Fruit fly (Drosophila melanogaster) whole organism, prepupa: ENCODE results near the gene Frl.
A peak's percentile ranks its signal among the peaks of the same experiment; 100 is the strongest.

Experiments used
- CG10631 ChIP-seq: fragments of 200-800 bp; sonication (Bioruptor generic); optimal IDR thresholded peaks from 2 replicates; lab custom pipeline; 2016; ENCODE audit warnings: missing biosample characterization, missing genetic modification characterization
- CG11294 ChIP-seq: fragments of 200-800 bp; sonication (Bioruptor generic); IDR thresholded peaks from 2 replicates; pipeline ENCODE4 v1.3.6; 2022; ENCODE audit warnings: missing biosample characterization, missing genetic modification characterization
- CG11762 ChIP-seq: fragments of 200-800 bp; sonication (Bioruptor generic); optimal IDR thresholded peaks from 3 replicates; lab custom pipeline; 2016; ENCODE audit warnings: missing biosample characterization, missing genetic modification characterization; ENCODE audit not compliant: insufficient read depth
- CG11902 ChIP-seq: fragments of 200-800 bp; sonication (Bioruptor generic); optimal IDR thresholded peaks from 3 replicates; lab custom pipeline; 2016; ENCODE audit warnings: missing biosample characterization, missing genetic modification characterization
- CG1621 ChIP-seq: fragments of 200-800 bp; sonication (Bioruptor generic); optimal IDR thresholded peaks from 3 replicates; lab custom pipeline; 2018; ENCODE audit warnings: missing biosample characterization, mild to moderate bottlenecking, missing genetic modification characterization
- CG16779 ChIP-seq: fragments of 200-800 bp; sonication (Bioruptor generic); optimal IDR thresholded peaks from 3 replicates; lab custom pipeline; 2017; ENCODE audit warnings: missing biosample characterization, mild to moderate bottlenecking, missing genetic modification characterization
- CG3032 ChIP-seq: fragments of 200-800 bp; optimal IDR thresholded peaks from 2 replicates; lab custom pipeline; 2019; ENCODE audit warnings: missing biosample characterization, mild to moderate bottlenecking, missing genetic modification characterization, moderate library complexity
- CG3919 ChIP-seq: fragments of 200-800 bp; sonication (Bioruptor generic); optimal IDR thresholded peaks from 3 replicates; lab custom pipeline; 2016; ENCODE audit warnings: missing biosample characterization, missing genetic modification characterization
- CG6163 ChIP-seq: fragments of 200-800 bp; sonication (Bioruptor generic); IDR thresholded peaks from 3 replicates; pipeline ENCODE4 v1.3.6; 2022; ENCODE audit warnings: missing biosample characterization, missing genetic modification characterization
- CG6792 ChIP-seq: fragments of 200-800 bp; sonication (Bioruptor generic); optimal IDR thresholded peaks from 3 replicates; lab custom pipeline; 2016; ENCODE audit warnings: missing biosample characterization, missing genetic modification characterization
- CG6808 ChIP-seq: fragments of 200-800 bp; sonication (Bioruptor generic); optimal IDR thresholded peaks from 3 replicates; lab custom pipeline; 2017; ENCODE audit warnings: missing biosample characterization, missing genetic modification characterization, mild to moderate bottlenecking, moderate library complexity, missing genetic modification reagents
- CG6854 ChIP-seq: fragments of 200-800 bp; sonication (Bioruptor generic); optimal IDR thresholded peaks from 2 replicates; lab custom pipeline; 2017; ENCODE audit warnings: missing biosample characterization, mild to moderate bottlenecking, missing genetic modification characterization
- CG7368 ChIP-seq: fragments of 200-800 bp; sonication (Bioruptor generic); optimal IDR thresholded peaks from 3 replicates; lab custom pipeline; 2016; ENCODE audit warnings: missing biosample characterization, missing genetic modification characterization
- CG8119 ChIP-seq: fragments of 200-800 bp; sonication (Bioruptor generic); IDR thresholded peaks from 3 replicates; pipeline ENCODE4 v1.3.6; 2022; ENCODE audit warnings: missing biosample characterization, missing genetic modification characterization
- CG8319 ChIP-seq: fragments of 200-800 bp; sonication (Bioruptor generic); optimal IDR thresholded peaks from 3 replicates; lab custom pipeline; 2016; ENCODE audit warnings: missing biosample characterization, missing genetic modification characterization
- CG9139 ChIP-seq: fragments of 200-800 bp; sonication (Bioruptor generic); optimal IDR thresholded peaks from 3 replicates; lab custom pipeline; 2017; ENCODE audit warnings: missing biosample characterization, mild to moderate bottlenecking, missing genetic modification characterization
- Eip75B ChIP-seq: fragments of 200-800 bp; sonication (Bioruptor generic); optimal IDR thresholded peaks from 3 replicates; lab custom pipeline; 2016; ENCODE audit warnings: missing biosample characterization, missing genetic modification characterization
- Eip93F ChIP-seq: fragments of 200-800 bp; sonication (Bioruptor generic); optimal IDR thresholded peaks from 2 replicates; lab custom pipeline; 2016; ENCODE audit warnings: missing biosample characterization, mild to moderate bottlenecking, missing genetic modification characterization
- Ets96B ChIP-seq: fragments of 200-800 bp; optimal IDR thresholded peaks from 2 replicates; lab custom pipeline; 2019; ENCODE audit warnings: missing biosample characterization, mild to moderate bottlenecking, missing genetic modification characterization, moderate library complexity
- Gug ChIP-seq: fragments of 200-800 bp; sonication (Bioruptor generic); IDR thresholded peaks from 2 replicates; pipeline ENCODE4 v1.3.6; 2022; ENCODE audit warnings: missing biosample characterization, missing genetic modification characterization
- Hr39 ChIP-seq: fragments of 200-800 bp; sonication (Bioruptor generic); optimal IDR thresholded peaks from 2 replicates; lab custom pipeline; 2016; ENCODE audit warnings: missing biosample characterization, missing genetic modification characterization
- Hr4 ChIP-seq: fragments of 200-800 bp; sonication (Bioruptor generic); optimal IDR thresholded peaks from 3 replicates; lab custom pipeline; 2016; ENCODE audit warnings: missing biosample characterization, missing genetic modification characterization
- Lpt ChIP-seq: fragments of 200-800 bp; sonication (Bioruptor generic); optimal IDR thresholded peaks from 3 replicates; lab custom pipeline; 2016; ENCODE audit warnings: missing biosample characterization, missing genetic modification characterization
- Met ChIP-seq: fragments of 200-800 bp; sonication (Bioruptor generic); optimal IDR thresholded peaks from 3 replicates; lab custom pipeline; 2016; ENCODE audit warnings: missing biosample characterization, missing genetic modification characterization
- OdsH ChIP-seq: fragments of 200-800 bp; sonication (Bioruptor generic); optimal IDR thresholded peaks from 3 replicates; lab custom pipeline; 2016; ENCODE audit warnings: missing biosample characterization, missing genetic modification characterization
- Smox ChIP-seq: fragments of 200-800 bp; sonication (Bioruptor generic); optimal IDR thresholded peaks from 3 replicates; lab custom pipeline; 2016; ENCODE audit warnings: missing biosample characterization, missing genetic modification characterization
- Sox14 ChIP-seq: fragments of 200-800 bp; sonication (Bioruptor generic); optimal IDR thresholded peaks from 3 replicates; lab custom pipeline; 2016; ENCODE audit warnings: missing biosample characterization, missing genetic modification characterization
- Sox15 ChIP-seq: fragments of 200-800 bp; sonication (Bioruptor generic); optimal IDR thresholded peaks from 3 replicates; lab custom pipeline; 2016; ENCODE audit warnings: missing biosample characterization, missing genetic modification characterization
- achi ChIP-seq: fragments of 200-800 bp; sonication (Bioruptor generic); optimal IDR thresholded peaks from 3 replicates; lab custom pipeline; 2016; ENCODE audit warnings: missing biosample characterization, missing genetic modification characterization
- acj6 ChIP-seq: fragments of 200-800 bp; sonication (Bioruptor generic); optimal IDR thresholded peaks from 3 replicates; lab custom pipeline; 2016; ENCODE audit warnings: missing biosample characterization, missing genetic modification characterization
- dac ChIP-seq: fragments of 200-800 bp; sonication (Bioruptor generic); optimal IDR thresholded peaks from 2 replicates; lab custom pipeline; 2017; ENCODE audit warnings: missing biosample characterization, mild to moderate bottlenecking, missing genetic modification characterization
- dsx ChIP-seq: fragments of 200-800 bp; optimal IDR thresholded peaks from 3 replicates; lab custom pipeline; 2019; ENCODE audit warnings: missing biosample characterization, mild to moderate bottlenecking, missing genetic modification characterization, moderate library complexity; ENCODE audit not compliant: poor library complexity, severe bottlenecking
- esn ChIP-seq: fragments of 200-800 bp; sonication (Bioruptor generic); optimal IDR thresholded peaks from 2 replicates; lab custom pipeline; 2016; ENCODE audit warnings: missing biosample characterization, mild to moderate bottlenecking, missing genetic modification characterization, moderate library complexity
- fd59A ChIP-seq: fragments of 200-800 bp; sonication (Bioruptor generic); optimal IDR thresholded peaks from 2 replicates; lab custom pipeline; 2017; ENCODE audit warnings: missing biosample characterization, mild to moderate bottlenecking, missing genetic modification characterization, missing genetic modification reagents
- fd85E ChIP-seq: fragments of 200-800 bp; sonication (Bioruptor generic); optimal IDR thresholded peaks from 3 replicates; lab custom pipeline; 2016; ENCODE audit warnings: missing biosample characterization, missing genetic modification characterization
- fkh ChIP-seq: fragments of 200-800 bp; sonication (Bioruptor generic); optimal IDR thresholded peaks from 3 replicates; lab custom pipeline; 2017; ENCODE audit warnings: missing biosample characterization, mild to moderate bottlenecking, missing genetic modification characterization, moderate library complexity
- lz ChIP-seq: fragments of 200-800 bp; sonication (Bioruptor generic); optimal IDR thresholded peaks from 3 replicates; lab custom pipeline; 2016; ENCODE audit warnings: missing biosample characterization, missing genetic modification characterization
- pdm3 ChIP-seq: fragments of 200-800 bp; sonication (Bioruptor generic); optimal IDR thresholded peaks from 3 replicates; lab custom pipeline; 2016; ENCODE audit warnings: missing biosample characterization, missing genetic modification characterization
- salr ChIP-seq, 2 experiments: fragments of 200-800 bp; sonication (Bioruptor generic); optimal IDR thresholded peaks; 3 replicates each; lab custom pipeline; 2016 to 2018; ENCODE audit warnings: missing biosample characterization in 2 of 2, missing genetic modification characterization in 2 of 2, mild to moderate bottlenecking in 1 of 2
- ss ChIP-seq, 2 experiments: fragments of 200-800 bp; sonication (Bioruptor generic); optimal IDR thresholded peaks; 2 replicates in 1 of 2; 3 replicates in 1 of 2; lab custom pipeline; 2017 to 2018; ENCODE audit warnings: mild to moderate bottlenecking in 2 of 2, missing biosample characterization in 2 of 2, missing genetic modification characterization in 2 of 2, moderate library complexity in 1 of 2
- svp ChIP-seq: fragments of 200-800 bp; sonication (Bioruptor generic); peaks from one replicate; lab custom pipeline; 2016; ENCODE audit warnings: missing biosample characterization, missing genetic modification characterization
- topi ChIP-seq: fragments of 200-800 bp; sonication (Bioruptor generic); optimal IDR thresholded peaks from 3 replicates; lab custom pipeline; 2016; ENCODE audit warnings: missing biosample characterization, missing genetic modification characterization
- vri ChIP-seq: fragments of 200-800 bp; sonication (Bioruptor generic); optimal IDR thresholded peaks from 3 replicates; lab custom pipeline; 2016; ENCODE audit warnings: missing biosample characterization, mild to moderate bottlenecking, missing genetic modification characterization

The Frl gene

DNA sequence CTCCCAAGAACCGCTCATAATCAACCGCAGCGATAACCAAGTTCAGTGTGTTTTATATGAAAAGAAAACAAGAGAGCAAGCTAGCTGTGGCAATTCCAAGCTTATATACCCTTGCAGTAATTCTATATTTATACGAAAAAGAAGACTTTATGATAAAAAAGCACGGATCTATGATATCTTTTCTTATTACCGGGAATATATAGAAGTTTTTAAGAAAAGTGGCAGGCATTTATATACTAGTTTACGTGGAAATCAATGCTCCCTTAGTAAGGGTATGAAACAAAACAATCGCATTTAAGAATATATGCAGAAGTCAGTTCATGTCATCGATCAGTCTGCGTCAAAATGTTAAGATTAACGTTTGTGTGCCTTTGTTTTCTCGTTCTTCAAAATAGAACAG lies 30.3 kb downstream of the Frl start, which contains the start of gene CG8100 (continued):
- peak; percentile 5 for TF ChIP-seq Sox15 (GFP tag; lab: Kevin White, UChicago)
- TF ChIP-seq Ets96B (tag; lab: Kevin White, UChicago), result peak; percentile 78
- TF ChIP-seq CG3032 (tag; lab: Kevin White, UChicago), result no peak
- no peak for TF ChIP-seq CG16779 (tag; lab: Kevin White, UChicago)
- no peak for TF ChIP-seq CG6854 (GFP tag; lab: Kevin White, UChicago)
- TF ChIP-seq CG3919 (GFP tag; lab: Kevin White, UChicago), result peak; percentile 64
- TF ChIP-seq CG11902 (GFP tag; lab: Kevin White, UChicago), result peak; percentile 40
- peak; percentile 63 for TF ChIP-seq Smox (GFP tag; lab: Kevin White, UChicago)
- peak; percentile 63 for TF ChIP-seq lz (GFP tag; lab: Kevin White, UChicago)
- peak; percentile 67 for TF ChIP-seq Sox14 (GFP tag; lab: Kevin White, UChicago)
- TF ChIP-seq OdsH, result peak; percentile 59
- peak; percentile 52 for TF ChIP-seq vri (GFP tag; lab: Kevin White, UChicago)
- TF ChIP-seq Gug (GFP tag; lab: Robert Waterston, UW), result peak; percentile 44; the same call in 1 of the 2 replicates
- TF ChIP-seq acj6, result peak; percentile 47
- peak; percentile 78 for TF ChIP-seq esn (GFP tag; lab: Kevin White, UChicago)
- peak; percentile 78 for TF ChIP-seq Met (GFP tag; lab: Kevin White, UChicago)
- TF ChIP-seq Hr4 (GFP tag; lab: Kevin White, UChicago), result peak; percentile 72
- peak; percentile 58 for TF ChIP-seq Hr39 (GFP tag; lab: Kevin White, UChicago)
- peak; percentile 72 for TF ChIP-seq CG6163
- peak; percentile 81 for TF ChIP-seq topi (GFP tag; lab: Kevin White, UChicago)
- no peak for TF ChIP-seq CG8319 (GFP tag; lab: Kevin White, UChicago)
- TF ChIP-seq fkh (GFP tag; lab: Kevin White, UChicago), result no peak
- TF ChIP-seq ss (GFP tag; optimal IDR thresholded peaks at IDR 0.05; lab: Kevin White, UChicago), result peak in 1 of 2 experiments; percentile 72
- no peak for TF ChIP-seq fd85E (GFP tag; lab: Kevin White, UChicago)
- peak; percentile 99 for TF ChIP-seq svp (GFP tag; lab: Kevin White, UChicago)
- peak; percentile 63 for TF ChIP-seq Eip75B
- no peak for TF ChIP-seq CG1621 (tag; lab: Kevin White, UChicago)
- TF ChIP-seq dsx (GFP tag; lab: Kevin White, UChicago), result no peak
- peak; percentile 57 for TF ChIP-seq CG6792 (GFP tag; lab: Kevin White, UChicago)
- TF ChIP-seq CG11762, result peak; percentile 51
- TF ChIP-seq salr (GFP tag; optimal IDR thresholded peaks at IDR 0.05; lab: Kevin White, UChicago), result no peak
- TF ChIP-seq CG10631 (GFP tag; lab: Kevin White, UChicago), result peak; percentile 29
- TF ChIP-seq CG8119, result peak; percentile 54; the same call in 1 of the 3 replicates
- TF ChIP-seq CG7368, result peak; percentile 53
- peak; percentile 60 for TF ChIP-seq pdm3 (GFP tag; lab: Kevin White, UChicago)
- no peak for TF ChIP-seq Eip93F (GFP tag; lab: Kevin White, UChicago)
- peak; percentile 24 for TF ChIP-seq fd59A (GFP tag; lab: Kevin White, UChicago)
- no peak for TF ChIP-seq CG11294 (GFP tag; lab: Robert Waterston, UW)
- TF ChIP-seq achi (GFP tag; lab: Kevin White, UChicago), result peak; percentile 53
- no peak for TF ChIP-seq Lpt (GFP tag; lab: Kevin White, UChicago)
- TF ChIP-seq dac, result no peak
- peak; percentile 46 for TF ChIP-seq CG6808 (GFP tag; lab: Kevin White, UChicago)
- TF ChIP-seq CG9139 (GFP tag; lab: Kevin White, UChicago), result no peak
- TF ChIP-seq, all 60 proteins: peak for 43
